Worm (Caenorhabditis elegans) whole organism, L4 larva: ENCODE data around the gene idi-1.

Source experiments
- F37D6.2 ChIP-seq: sonication (generic microtip); optimal IDR thresholded peaks from 2 replicates; lab custom pipeline; 2016; ENCODE audit warnings: mild to moderate bottlenecking, missing genetic modification characterization, missing compliant biosample characterization
- F49E8.2 ChIP-seq: sonication (generic microtip); optimal IDR thresholded peaks from 2 replicates; lab custom pipeline; 2016; ENCODE audit warnings: missing compliant biosample characterization, mild to moderate bottlenecking, missing genetic modification characterization, borderline replicate concordance
- T20F7.1 ChIP-seq: fragments of 200-800 bp; sonication (Bioruptor generic); optimal IDR thresholded peaks from 2 replicates; lab custom pipeline; 2018; ENCODE audit warnings: mild to moderate bottlenecking, missing genetic modification characterization, missing compliant biosample characterization
- Y48G9A.11 ChIP-seq: fragments of 200-800 bp; sonication (Bioruptor generic); IDR thresholded peaks from 2 replicates; pipeline ENCODE4 v1.3.6; 2022; ENCODE audit warnings: missing genetic modification reagents, missing genetic modification characterization, missing compliant biosample characterization
- ZK337.2 ChIP-seq: fragments of 200-800 bp; sonication (Bioruptor generic); IDR thresholded peaks from 2 replicates; pipeline ENCODE4 v1.3.6; 2022; ENCODE audit warnings: missing genetic modification reagents, missing genetic modification characterization, missing compliant biosample characterization
- aha-1 ChIP-seq: fragments of 150-350 bp; peaks from one replicate; lab custom pipeline; 2014; ENCODE audit warnings: missing biosample characterization, missing genetic modification characterization
- aly-2 ChIP-seq: sonication (generic microtip); optimal IDR thresholded peaks from 2 replicates; lab custom pipeline; 2018; ENCODE audit warnings: missing biosample characterization, missing genetic modification characterization
- attf-4 ChIP-seq: sonication (generic microtip); optimal IDR thresholded peaks from 3 replicates; lab custom pipeline; 2017; ENCODE audit warnings: missing biosample characterization, missing genetic modification characterization
- ceh-44 ChIP-seq: fragments of 200-800 bp; sonication (Bioruptor generic); IDR thresholded peaks from 2 replicates; pipeline ENCODE4 v1.3.6; 2022; ENCODE audit warnings: missing genetic modification reagents, missing genetic modification characterization, missing compliant biosample characterization
- ces-1 ChIP-seq: fragments of 150-350 bp; sonication (generic microtip); optimal IDR thresholded peaks from 4 replicates; lab custom pipeline; 2014; ENCODE audit warnings: missing biosample characterization, missing genetic modification reagents, missing genetic modification characterization
- cey-2 ChIP-seq: sonication (generic microtip); optimal IDR thresholded peaks from 3 replicates; lab custom pipeline; 2017; ENCODE audit warnings: missing genetic modification characterization, mild to moderate bottlenecking, missing compliant biosample characterization, antibody characterized with exemption, borderline replicate concordance; ENCODE audit not compliant: insufficient read depth
- daf-16 ChIP-seq, 3 experiments: sonication (generic microtip); optimal IDR thresholded peaks; 2 replicates each; lab custom pipeline; 2016 to 2017; ENCODE audit warnings: missing genetic modification characterization in 3 of 3, missing genetic modification reagents in 3 of 3, mild to moderate bottlenecking in 2 of 3, missing compliant biosample characterization in 2 of 3, missing biosample characterization in 1 of 3, moderate library complexity in 1 of 3
- dmd-6 ChIP-seq: fragments of 200-800 bp; sonication (Bioruptor generic); IDR thresholded peaks from 2 replicates; pipeline ENCODE4 v1.3.6; 2022; ENCODE audit warnings: missing genetic modification reagents, missing genetic modification characterization, missing compliant biosample characterization
- dmd-8 ChIP-seq: fragments of 200-800 bp; sonication (Bioruptor generic); IDR thresholded peaks from 2 replicates; pipeline ENCODE4 v1.3.6; 2022; ENCODE audit warnings: missing genetic modification characterization, missing compliant biosample characterization
- dmd-9 ChIP-seq: fragments of 200-800 bp; sonication (Bioruptor generic); IDR thresholded peaks from 2 replicates; pipeline ENCODE4 v1.3.6; 2022; ENCODE audit warnings: missing genetic modification reagents, missing genetic modification characterization, missing compliant biosample characterization
- dpl-1 ChIP-seq: fragments of 150-350 bp; optimal IDR thresholded peaks from 2 replicates; lab custom pipeline; 2014; ENCODE audit warnings: missing biosample characterization, missing genetic modification reagents, missing genetic modification characterization
- egl-43 ChIP-seq: fragments of 200-800 bp; sonication (Bioruptor generic); IDR thresholded peaks from 2 replicates; pipeline ENCODE4 v1.3.6; 2022; ENCODE audit warnings: missing genetic modification reagents, missing genetic modification characterization, missing compliant biosample characterization
- fkh-10 ChIP-seq: fragments of 150-350 bp; optimal IDR thresholded peaks from 2 replicates; lab custom pipeline; 2014; ENCODE audit warnings: missing biosample characterization, missing genetic modification reagents, missing genetic modification characterization
- hif-1 ChIP-seq, 2 experiments: sonication (generic microtip); optimal IDR thresholded peaks; 2 replicates each; lab custom pipeline; 2016 to 2017; ENCODE audit warnings: missing compliant biosample characterization in 2 of 2, missing genetic modification characterization in 2 of 2, missing genetic modification reagents in 2 of 2, missing genotype in 2 of 2, mild to moderate bottlenecking in 1 of 2
- hlh-11 ChIP-seq: fragments of 200-800 bp; sonication (Bioruptor generic); optimal IDR thresholded peaks from 2 replicates; lab custom pipeline; 2018; ENCODE audit warnings: mild to moderate bottlenecking, missing genetic modification characterization, missing compliant biosample characterization
- hlh-30 ChIP-seq: sonication (generic microtip); optimal IDR thresholded peaks from 2 replicates; lab custom pipeline; 2017; ENCODE audit warnings: antibody characterized with exemption, mild to moderate bottlenecking, missing genetic modification characterization, missing compliant biosample characterization; ENCODE audit not compliant: insufficient read depth
- lim-7 ChIP-seq: fragments of 200-800 bp; sonication (Bioruptor generic); IDR thresholded peaks from 2 replicates; pipeline ENCODE4 v1.3.6; 2022; ENCODE audit warnings: missing genetic modification characterization, missing compliant biosample characterization
- lin-13 ChIP-seq: fragments of 150-350 bp; optimal IDR thresholded peaks from 2 replicates; lab custom pipeline; 2014; ENCODE audit warnings: missing biosample characterization, missing genetic modification reagents, missing genetic modification characterization
- lin-29 ChIP-seq: fragments of 200-800 bp; sonication (Bioruptor generic); IDR thresholded peaks from 2 replicates; pipeline ENCODE4 v1.3.6; 2022; ENCODE audit warnings: missing genetic modification reagents, missing genetic modification characterization, missing compliant biosample characterization
- lin-39 ChIP-seq: fragments of 150-350 bp; optimal IDR thresholded peaks from 2 replicates; lab custom pipeline; 2014; ENCODE audit warnings: missing biosample characterization, missing genetic modification reagents, missing genetic modification characterization
- lsy-2 ChIP-seq, 2 experiments: fragments of 150-350 bp in 1 of 2; sonication (generic microtip) in 1 of 2; optimal IDR thresholded peaks; 2 replicates each; lab custom pipeline; 2014 to 2017; ENCODE audit warnings: missing biosample characterization in 2 of 2, missing genetic modification characterization in 2 of 2
- mdt-29 ChIP-seq: fragments of 200-800 bp; sonication (Bioruptor generic); IDR thresholded peaks from 2 replicates; pipeline ENCODE4 v1.3.6; 2022; ENCODE audit warnings: missing genetic modification reagents, missing genetic modification characterization, missing compliant biosample characterization
- mes-2 ChIP-seq: sonication (generic microtip); optimal IDR thresholded peaks from 2 replicates; lab custom pipeline; 2016; ENCODE audit warnings: missing genotype, mild to moderate bottlenecking, missing genetic modification characterization, missing compliant biosample characterization; ENCODE audit not compliant: poor library complexity, severe bottlenecking
- mxl-3 ChIP-seq: fragments of 200-800 bp; sonication (Bioruptor generic); optimal IDR thresholded peaks from 2 replicates; lab custom pipeline; 2018; ENCODE audit warnings: mild to moderate bottlenecking, missing genetic modification characterization, missing compliant biosample characterization
- nhr-102 ChIP-seq: sonication (generic microtip); optimal IDR thresholded peaks from 2 replicates; lab custom pipeline; 2016; ENCODE audit warnings: mild to moderate bottlenecking, missing genetic modification characterization, moderate library complexity, missing compliant biosample characterization
- nhr-111 ChIP-seq: fragments of 200-800 bp; sonication (Bioruptor generic); optimal IDR thresholded peaks from 2 replicates; lab custom pipeline; 2018; ENCODE audit warnings: mild to moderate bottlenecking, missing genetic modification characterization, missing compliant biosample characterization
- nhr-41 ChIP-seq: fragments of 200-800 bp; sonication (Bioruptor generic); IDR thresholded peaks from 2 replicates; pipeline ENCODE4 v1.3.6; 2022; ENCODE audit warnings: missing genetic modification reagents, missing genetic modification characterization, missing compliant biosample characterization
- nhr-42 ChIP-seq: fragments of 200-800 bp; sonication (Bioruptor generic); IDR thresholded peaks from 2 replicates; pipeline ENCODE4 v1.3.6; 2022; ENCODE audit warnings: missing genetic modification characterization, missing compliant biosample characterization
- nhr-6 ChIP-seq: fragments of 150-350 bp; optimal IDR thresholded peaks from 2 replicates; lab custom pipeline; 2014; ENCODE audit warnings: missing biosample characterization, missing genetic modification characterization
- nhr-77 ChIP-seq: fragments of 150-350 bp; optimal IDR thresholded peaks from 2 replicates; lab custom pipeline; 2014; ENCODE audit warnings: missing biosample characterization, missing genetic modification characterization
- php-3 ChIP-seq: fragments of 200-800 bp; sonication (Bioruptor generic); IDR thresholded peaks from 2 replicates; pipeline ENCODE4 v1.3.6; 2022; ENCODE audit warnings: missing genetic modification reagents, missing genetic modification characterization, missing compliant biosample characterization
- saeg-2 ChIP-seq: fragments of 200-800 bp; sonication (Bioruptor generic); IDR thresholded peaks from 2 replicates; pipeline ENCODE4 v1.3.6; 2022; ENCODE audit warnings: missing genetic modification reagents, missing genetic modification characterization, missing compliant biosample characterization
- snpc-4 ChIP-seq: fragments of 150-350 bp; optimal IDR thresholded peaks from 2 replicates; lab custom pipeline; 2014; ENCODE audit warnings: missing biosample characterization, missing genetic modification characterization
- spr-1 ChIP-seq: sonication (generic microtip); optimal IDR thresholded peaks from 2 replicates; lab custom pipeline; 2016; ENCODE audit warnings: mild to moderate bottlenecking, missing genetic modification characterization, missing compliant biosample characterization
- spr-3 ChIP-seq: fragments of 200-800 bp; sonication (Bioruptor generic); optimal IDR thresholded peaks from 2 replicates; lab custom pipeline; 2018; ENCODE audit warnings: mild to moderate bottlenecking, missing genetic modification characterization, missing compliant biosample characterization
- unc-130 ChIP-seq: sonication (generic microtip); optimal IDR thresholded peaks from 2 replicates; lab custom pipeline; 2016; ENCODE audit warnings: missing genetic modification reagents, missing genetic modification characterization, missing compliant biosample characterization
- vab-7 ChIP-seq: fragments of 200-800 bp; sonication (Bioruptor generic); IDR thresholded peaks from 2 replicates; pipeline ENCODE4 v1.3.6; 2022; ENCODE audit warnings: missing genetic modification reagents, missing genetic modification characterization, missing compliant biosample characterization
- zag-1 ChIP-seq: fragments of 150-350 bp; optimal IDR thresholded peaks from 2 replicates; lab custom pipeline; 2014; ENCODE audit warnings: missing biosample characterization, missing genetic modification characterization
- zfp-3 ChIP-seq: fragments of 200-800 bp; sonication (Bioruptor generic); conservative IDR thresholded peaks from 2 replicates; pipeline ENCODE4 v1.3.6; 2022; ENCODE audit warnings: missing genetic modification reagents, missing genetic modification characterization, missing compliant biosample characterization
- zip-2 ChIP-seq: fragments of 150-350 bp; optimal IDR thresholded peaks from 2 replicates; lab custom pipeline; 2014; ENCODE audit warnings: missing biosample characterization, missing genetic modification characterization
- ztf-7 ChIP-seq: fragments of 150-350 bp; optimal IDR thresholded peaks from 2 replicates; lab custom pipeline; 2014; ENCODE audit warnings: missing biosample characterization, missing genetic modification characterization

The idi-1 gene

DNA sequence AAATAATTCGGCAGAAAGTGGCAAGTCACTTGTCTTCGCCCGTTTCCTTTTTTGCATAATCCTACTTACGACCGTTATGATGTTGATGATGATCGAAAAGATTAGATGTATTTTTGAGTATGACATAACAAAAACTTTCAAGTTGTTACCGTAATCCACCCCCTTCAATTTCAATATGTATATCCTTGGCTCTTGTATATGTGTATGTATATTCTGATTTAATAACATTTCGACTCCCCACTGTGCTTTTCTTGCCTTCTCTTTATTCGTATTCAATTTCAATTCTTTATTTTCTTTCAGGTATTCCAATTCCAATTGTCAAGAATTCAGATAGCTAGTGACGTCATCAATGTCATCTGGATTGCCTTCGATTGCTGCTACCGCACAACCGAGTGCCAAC is 24.5 kb upstream of the idi-1 start, which contains the start of gene pros-1:
pros-1 (plus strand) TSS at position 301 of the 400 bp plus-strand sequence.
- TF ChIP-seq Y48G9A.11 (GFP tag; lab: Robert Waterston, UW) = no peak

ce11 chrIII:8067798-8068197 is 23.7 kb upstream of the idi-1 start:
- TF ChIP-seq aly-2 (tag; lab: Kevin White, UChicago) = no peak
- no peak for TF ChIP-seq ces-1 (GFP tag; lab: Kevin White, UChicago)
- no peak for TF ChIP-seq zag-1 (tag; lab: Kevin White, UChicago)
- no peak for TF ChIP-seq nhr-41 (GFP tag; lab: Robert Waterston, UW)
- TF ChIP-seq aha-1 (tag; lab: Kevin White, UChicago) = peak; percentile 93

- no peak for TF ChIP-seq daf-16 (GFP tag; optimal IDR thresholded peaks at IDR 0.05; lab: Kevin White, UChicago)
- no peak for TF ChIP-seq daf-16 (tag; optimal IDR thresholded peaks at IDR 0.05; lab: Kevin White, UChicago)
- no peak for TF ChIP-seq saeg-2
- no peak for TF ChIP-seq ceh-44
- TF ChIP-seq F37D6.2 (tag; lab: Kevin White, UChicago) = no peak
- no peak for TF ChIP-seq spr-3 (GFP tag; lab: Kevin White, UChicago)
- TF ChIP-seq vab-7 (GFP tag; lab: Robert Waterston, UW) = peak; percentile 38; the same call in 1 of the 2 replicates
- TF ChIP-seq aly-2 (tag; lab: Kevin White, UChicago) = no peak
- no peak for TF ChIP-seq nhr-77 (tag; lab: Kevin White, UChicago)
- no peak for TF ChIP-seq nhr-102 (tag; lab: Kevin White, UChicago)
- TF ChIP-seq nhr-42 = no peak
- TF ChIP-seq ztf-7 (tag; lab: Kevin White, UChicago) = no peak
- peak; percentile 39 for TF ChIP-seq snpc-4 (tag; lab: Kevin White, UChicago)
- TF ChIP-seq hlh-11 (tag; lab: Kevin White, UChicago) = no peak
- TF ChIP-seq unc-130 (GFP tag; lab: Kevin White, UChicago) = no peak
- peak; percentile 55 for TF ChIP-seq mes-2
- TF ChIP-seq dpl-1 (GFP tag; lab: Kevin White, UChicago) = no peak
- no peak for TF ChIP-seq cey-2
- TF ChIP-seq spr-1 (tag; lab: Kevin White, UChicago) = no peak
- no peak for TF ChIP-seq mxl-3 (GFP tag; lab: Kevin White, UChicago)
- TF ChIP-seq dmd-8 (GFP tag; lab: Robert Waterston, UW) = 0 out of 2 replicates have a peak, but pooled peaks have one; percentile 57
- no peak for TF ChIP-seq hif-1 (tag; optimal IDR thresholded peaks at IDR 0.05; lab: Kevin White, UChicago)
- 0 out of 2 replicates have a peak, but pooled peaks have one; percentile 28 for TF ChIP-seq Y48G9A.11 (GFP tag; lab: Robert Waterston, UW)
- peak; percentile 50; the same call in 1 of the 2 replicates for TF ChIP-seq lim-7 (GFP tag; lab: Robert Waterston, UW)
- no peak for TF ChIP-seq F49E8.2 (tag; lab: Kevin White, UChicago)
- TF ChIP-seq fkh-10 (GFP tag; lab: Kevin White, UChicago) = no peak
- TF ChIP-seq ces-1 (GFP tag; lab: Kevin White, UChicago) = no peak
- TF ChIP-seq mdt-29 = no peak
- TF ChIP-seq lin-13 = no peak
- no peak for TF ChIP-seq ZK337.2 (GFP tag; lab: Robert Waterston, UW)
- no peak for TF ChIP-seq T20F7.1
- TF ChIP-seq hlh-30 = no peak
- TF ChIP-seq lin-39 (tag; lab: Kevin White, UChicago) = no peak
- no peak for TF ChIP-seq lin-29 (GFP tag; lab: Robert Waterston, UW)
- TF ChIP-seq attf-4 (tag; lab: Kevin White, UChicago) = no peak
- TF ChIP-seq dmd-6 (GFP tag; lab: Robert Waterston, UW) = no peak
- TF ChIP-seq zfp-3 = no peak
- TF ChIP-seq zip-2 (tag; lab: Kevin White, UChicago) = no peak
- no peak for TF ChIP-seq lsy-2 (tag; optimal IDR thresholded peaks at IDR 0.05; lab: Kevin White, UChicago)
- no peak for TF ChIP-seq nhr-111 (GFP tag; lab: Kevin White, UChicago)
- TF ChIP-seq egl-43 (GFP tag; lab: Robert Waterston, UW) = peak; percentile 48; the same call in 1 of the 2 replicates
- no peak for TF ChIP-seq php-3
- no peak for TF ChIP-seq nhr-41 (GFP tag; lab: Robert Waterston, UW)
- no peak for TF ChIP-seq dmd-9 (GFP tag; lab: Robert Waterston, UW)
- TF ChIP-seq nhr-6 (tag; lab: Kevin White, UChicago) = no peak
Measured at ce11 chrIII:8069206-8069605, 22.3 kb upstream of the idi-1 start.
